Worm (Caenorhabditis elegans) whole organism, young adult: Measurements from ENCODE around the gene Y50D4B.1.

Experiments used
- F39B2.1 ChIP-seq: fragments of 200-800 bp; sonication (Bioruptor generic); IDR thresholded peaks from 2 replicates; pipeline ENCODE4 v1.3.6; 2022; ENCODE audit warnings: missing genetic modification reagents, missing genetic modification characterization, missing compliant biosample characterization
- Y56A3A.18 ChIP-seq: fragments of 200-800 bp; sonication (Bioruptor generic); IDR thresholded peaks from 2 replicates; pipeline ENCODE4 v1.3.6; 2022; ENCODE audit warnings: missing genetic modification reagents, missing genetic modification characterization, missing compliant biosample characterization
- ZK185.1 ChIP-seq: sonication (generic microtip); optimal IDR thresholded peaks from 2 replicates; lab custom pipeline; 2016; ENCODE audit warnings: mild to moderate bottlenecking, missing genetic modification characterization, missing compliant biosample characterization; ENCODE audit not compliant: poor library complexity, severe bottlenecking
- die-1 ChIP-seq: sonication (generic microtip); optimal IDR thresholded peaks from 2 replicates; lab custom pipeline; 2016; ENCODE audit warnings: missing genotype, mild to moderate bottlenecking, missing genetic modification characterization, missing compliant biosample characterization
- efl-1 ChIP-seq: fragments of 150-350 bp; optimal IDR thresholded peaks from 2 replicates; lab custom pipeline; 2014; ENCODE audit warnings: missing biosample characterization, missing genetic modification reagents, missing genetic modification characterization
- nhr-90 ChIP-seq: sonication (generic microtip); optimal IDR thresholded peaks from 2 replicates; lab custom pipeline; 2016; ENCODE audit warnings: missing genotype, mild to moderate bottlenecking, missing genetic modification characterization, missing compliant biosample characterization
- snpc-4 ChIP-seq, 5 experiments: fragments of 150-350 bp in 1 of 5; sonication (generic microtip) in 4 of 5; optimal IDR thresholded peaks; 2 replicates each; lab custom pipeline; 2014 to 2018; ENCODE audit warnings: missing genetic modification characterization in 5 of 5, missing biosample characterization in 3 of 5, antibody characterized with exemption in 2 of 5, mild to moderate bottlenecking in 2 of 5, missing compliant biosample characterization in 2 of 5, missing genotype in 2 of 5, moderate library complexity in 2 of 5, missing genetic modification reagents in 1 of 5
- tlf-1 ChIP-seq: fragments of 200-800 bp; sonication (Bioruptor generic); optimal IDR thresholded peaks from 2 replicates; lab custom pipeline; 2018; ENCODE audit warnings: mild to moderate bottlenecking, missing genetic modification characterization, missing compliant biosample characterization

- TF ChIP-seq Y56A3A.18 (GFP tag; lab: Robert Waterston, UW) (no peak), die-1 (tag; lab: Kevin White, UChicago) (no peak), ZK185.1 (tag; lab: Kevin White, UChicago) (no peak), tlf-1 (no peak), F39B2.1 (GFP tag; lab: Robert Waterston, UW) (no peak), nhr-90 (tag; lab: Kevin White, UChicago) (no peak), snpc-4 (GFP tag; optimal IDR thresholded peaks at IDR 0.05; lab: Kevin White, UChicago) (no peak), snpc-4 (tag; optimal IDR thresholded peaks at IDR 0.05; lab: Kevin White, UChicago) (no peak), efl-1 (GFP tag; lab: Kevin White, UChicago) (no peak)
These were observed 12.5 kb upstream of the Y50D4B.1 start, which contains the start of gene Y50D4B.2 for ce11 chrV:1100280-1100679.
